Worm (Caenorhabditis elegans) whole organism, early embryonic: ENCODE measurements around the gene daf-6.

ENCODE experiments used
- B0310.2 ChIP-seq: sonication (generic microtip); optimal IDR thresholded peaks from 2 replicates; lab custom pipeline; 2016; ENCODE audit warnings: mild to moderate bottlenecking, missing genetic modification characterization, missing compliant biosample characterization
- ama-1 ChIP-seq: fragments of 150-350 bp; optimal IDR thresholded peaks from 2 replicates; lab custom pipeline; 2014
- ceh-13 ChIP-seq: fragments of 200-800 bp; sonication (Bioruptor generic); optimal IDR thresholded peaks from 2 replicates; lab custom pipeline; 2018; ENCODE audit warnings: mild to moderate bottlenecking, missing genetic modification characterization, missing compliant biosample characterization
- flt-1 ChIP-seq: fragments of 200-800 bp; sonication (Bioruptor generic); IDR thresholded peaks from 2 replicates; pipeline ENCODE4 v1.3.6; 2022; ENCODE audit warnings: missing genetic modification characterization, missing compliant biosample characterization
- hmg-4 ChIP-seq: fragments of 200-800 bp; sonication (Bioruptor generic); optimal IDR thresholded peaks from 2 replicates; lab custom pipeline; 2018; ENCODE audit warnings: mild to moderate bottlenecking, missing genetic modification characterization, missing compliant biosample characterization
- sea-1 ChIP-seq: fragments of 200-800 bp; sonication (Bioruptor generic); conservative IDR thresholded peaks from 2 replicates; pipeline ENCODE4 v1.3.6; 2022; ENCODE audit warnings: missing genetic modification characterization, missing compliant biosample characterization

- TF ChIP-seq ama-1 (lab: Kevin White, UChicago): no peak
- no peak for TF ChIP-seq sea-1 (GFP tag; lab: Robert Waterston, UW)
- no peak for TF ChIP-seq flt-1
- TF ChIP-seq B0310.2 (tag; lab: Kevin White, UChicago): no peak
- no peak for TF ChIP-seq hmg-4
- TF ChIP-seq ceh-13: no peak
Observed at ce11 chrX:14931443-14931842, 43.2 kb downstream of the daf-6 start.
